Fruit fly (Drosophila melanogaster): Measurements from ENCODE around the gene Tdrd3.

Tdrd3 gene

dm6 chr3L:14790849-14791646 is 4.5 kb downstream of the Tdrd3 start:
- peak; percentile 57; the same call in 1 of the 2 replicates for TF ChIP-seq Awh (GFP tag; IDR thresholded peaks at IDR 0.05)
- no peak for TF ChIP-seq sna (GFP tag; IDR thresholded peaks at IDR 0.05; ENCODE audit: partially characterized antibody)
- TF ChIP-seq CG13624 (GFP tag; optimal IDR thresholded peaks at IDR 0.05): no peak
- TF ChIP-seq stc (GFP tag; IDR thresholded peaks at IDR 0.05): peak; percentile 48; the same call in 1 of the 2 replicates
- no peak for TF ChIP-seq CG11456 (GFP tag; IDR thresholded peaks at IDR 0.05)
- TF ChIP-seq Pdp1 (GFP tag; optimal IDR thresholded peaks at IDR 0.05): peak in 1 of 2 experiments; percentile 63
- no peak for TF ChIP-seq Lim3 (GFP tag; IDR thresholded peaks at IDR 0.05)
- no peak for TF ChIP-seq CG3281 (GFP tag; optimal IDR thresholded peaks at IDR 0.05)
- TF ChIP-seq emc (GFP tag; optimal IDR thresholded peaks at IDR 0.05): no peak
- no peak for TF ChIP-seq corto (GFP tag; optimal IDR thresholded peaks at IDR 0.05)
- 0 out of 2 replicates have a peak, but pooled peaks have one; percentile 43 for TF ChIP-seq CG4360 (GFP tag; IDR thresholded peaks at IDR 0.05)
- no peak for TF ChIP-seq Sry-δ (GFP tag; optimal IDR thresholded peaks at IDR 0.05)
- peak; percentile 67 for TF ChIP-seq crol (GFP tag; IDR thresholded peaks at IDR 0.05)
- TF ChIP-seq row (GFP tag; IDR thresholded peaks at IDR 0.05): peak; percentile 30; the same call in 1 of the 3 replicates
- TF ChIP-seq CG14441 (GFP tag; IDR thresholded peaks at IDR 0.05): peak; percentile 28; the same call in 1 of the 2 replicates
- peak; percentile 58 for TF ChIP-seq slbo (GFP tag; IDR thresholded peaks at IDR 0.05)
- TF ChIP-seq Xrp1 (GFP tag; IDR thresholded peaks at IDR 0.05): peak; percentile 25; the same call in 1 of the 2 replicates
- no peak for TF ChIP-seq Bdp1 (GFP tag; optimal IDR thresholded peaks at IDR 0.05)
- peak; percentile 87 for TF ChIP-seq zf30C (GFP tag; optimal IDR thresholded peaks at IDR 0.05)
- TF ChIP-seq CG8290 (GFP tag; optimal IDR thresholded peaks at IDR 0.05): no peak
- TF ChIP-seq CG8290 (tag; optimal IDR thresholded peaks at IDR 0.05): no peak
- no peak for TF ChIP-seq CG10366 (GFP tag; IDR thresholded peaks at IDR 0.05)
- 0 out of 2 replicates have a peak, but pooled peaks have one; percentile 17 for TF ChIP-seq Ptx1 (GFP tag; IDR thresholded peaks at IDR 0.05)
- 0 out of 3 replicates have a peak, but pooled peaks have one; percentile 25 for TF ChIP-seq ci (GFP tag; IDR thresholded peaks at IDR 0.05)
- TF ChIP-seq wdn (GFP tag; IDR thresholded peaks at IDR 0.05): no peak
- TF ChIP-seq en (GFP tag; optimal IDR thresholded peaks at IDR 0.05): no peak
- no peak for TF ChIP-seq NK7.1 (GFP tag; optimal IDR thresholded peaks at IDR 0.05)
- TF ChIP-seq CG12744 (GFP tag; optimal IDR thresholded peaks at IDR 0.05): no peak
- TF ChIP-seq lilli (GFP tag; optimal IDR thresholded peaks at IDR 0.05): no peak
- TF ChIP-seq CG17328 (GFP tag; IDR thresholded peaks at IDR 0.05): peak; percentile 16; the same call in 1 of the 2 replicates
- peak; percentile 90 for TF ChIP-seq Elba2 (GFP tag; optimal IDR thresholded peaks at IDR 0.05)
- TF ChIP-seq CG8478 (optimal IDR thresholded peaks at IDR 0.05): no peak
- no peak for TF ChIP-seq Oaz (GFP tag; IDR thresholded peaks at IDR 0.05)
- 0 out of 3 replicates have a peak, but pooled peaks have one; percentile 14 for TF ChIP-seq CG11695 (GFP tag; IDR thresholded peaks at IDR 0.05)
- TF ChIP-seq stwl (tag; optimal IDR thresholded peaks at IDR 0.05): no peak
- no peak for TF ChIP-seq CG7271 (tag; optimal IDR thresholded peaks at IDR 0.05)
- TF ChIP-seq Drgx (GFP tag; IDR thresholded peaks at IDR 0.05): 0 out of 2 replicates have a peak, but pooled peaks have one; percentile 18
- TF ChIP-seq tio (GFP tag; optimal IDR thresholded peaks at IDR 0.05): no peak
- TF ChIP-seq tgo (GFP tag; IDR thresholded peaks at IDR 0.05): peak; percentile 32; the same call in 1 of the 3 replicates
- no peak for TF ChIP-seq CG31365 (tag; optimal IDR thresholded peaks at IDR 0.05)
- TF ChIP-seq CG30403 (GFP tag; optimal IDR thresholded peaks at IDR 0.05): no peak
- peak; percentile 18; the same call in 1 of the 3 replicates for TF ChIP-seq B-H1 (GFP tag; IDR thresholded peaks at IDR 0.05)
- TF ChIP-seq CG7987 (GFP tag; optimal IDR thresholded peaks at IDR 0.05): no peak
- 0 out of 2 replicates have a peak, but pooled peaks have one; percentile 8 for TF ChIP-seq al (GFP tag; IDR thresholded peaks at IDR 0.05)
- TF ChIP-seq HmgZ (tag; optimal IDR thresholded peaks at IDR 0.05): no peak
- TF ChIP-seq E2f2 (GFP tag; IDR thresholded peaks at IDR 0.05): no peak
- TF ChIP-seq CG34422 (GFP tag; IDR thresholded peaks at IDR 0.05): no peak
- no peak for TF ChIP-seq Opbp (GFP tag; IDR thresholded peaks at IDR 0.05; ENCODE audit: partially characterized antibody)
- TF ChIP-seq CG13894 (tag; optimal IDR thresholded peaks at IDR 0.05): no peak
- no peak for TF ChIP-seq Atf-2 (GFP tag; optimal IDR thresholded peaks at IDR 0.05)
- no peak for TF ChIP-seq Ets65A (GFP tag)
